Worm (Caenorhabditis elegans): ENCODE measurements around the gene mcp-1.

DNA sequence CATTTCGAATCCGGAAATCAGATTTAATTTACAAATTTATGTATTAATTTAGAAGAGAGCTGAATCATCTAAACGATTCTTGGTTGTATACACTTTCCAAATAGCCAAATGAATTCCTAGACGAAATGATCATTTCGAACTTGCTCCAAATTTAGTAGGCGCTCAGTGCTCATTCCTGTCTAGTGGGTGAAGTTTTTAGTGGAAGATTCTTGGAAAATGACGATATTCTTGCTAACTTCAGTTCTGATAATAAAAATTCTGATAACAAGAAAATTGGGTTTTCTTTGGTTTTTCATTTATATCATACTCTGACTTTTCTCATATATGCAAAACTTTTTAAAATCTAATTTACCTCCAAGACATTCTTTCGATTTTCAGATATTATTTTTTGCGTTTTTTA is 39.8 kb upstream of the mcp-1 start:
- TF ChIP-seq mes-4 (tag; optimal IDR thresholded peaks at IDR 0.05), result no peak
- TF ChIP-seq F23B12.7 (tag; optimal IDR thresholded peaks at IDR 0.05; ENCODE audit: insufficient read depth), result no peak
- TF ChIP-seq unc-130 (GFP tag; optimal IDR thresholded peaks at IDR 0.05), result no peak
- no peak for TF ChIP-seq F52B5.7 (tag; optimal IDR thresholded peaks at IDR 0.05)
- TF ChIP-seq Y79H2A.3 (GFP tag; conservative IDR thresholded peaks at IDR 0.05), result no peak

Data from whole organism, young adult.